Fruit fly (Drosophila melanogaster) whole organism, embryonic: Measurements from ENCODE around the gene mRpL14.

Experiments
- Abd-B ChIP-seq: fragments of 200-800 bp; sonication (Bioruptor generic); optimal IDR thresholded peaks from 2 replicates; lab custom pipeline; 2018; ENCODE audit warnings: missing biosample characterization, mild to moderate bottlenecking, missing genetic modification characterization, moderate library complexity
- CG10543 ChIP-seq: fragments of 200-800 bp; sonication (Bioruptor generic); optimal IDR thresholded peaks from 3 replicates; lab custom pipeline; 2017; ENCODE audit warnings: missing biosample characterization, mild to moderate bottlenecking, missing genetic modification characterization, moderate library complexity
- CG11398 ChIP-seq: fragments of 200-800 bp; sonication (Bioruptor generic); optimal IDR thresholded peaks from 2 replicates; lab custom pipeline; 2016; ENCODE audit warnings: missing biosample characterization, missing genetic modification characterization
- CG11695 ChIP-seq: fragments of 200-800 bp; sonication (Bioruptor generic); IDR thresholded peaks from 3 replicates; pipeline ENCODE4 v1.3.6; 2022; ENCODE audit warnings: missing biosample characterization, missing genetic modification characterization
- CG11696 ChIP-seq: fragments of 200-800 bp; sonication (Bioruptor generic); IDR thresholded peaks from 2 replicates; pipeline ENCODE4 v1.3.6; 2022; ENCODE audit warnings: missing biosample characterization, missing genetic modification characterization
- CG15011 ChIP-seq: fragments of 200-800 bp; sonication (Bioruptor generic); optimal IDR thresholded peaks from 3 replicates; lab custom pipeline; 2018; ENCODE audit warnings: missing biosample characterization, mild to moderate bottlenecking, missing genetic modification characterization
- CG1529 ChIP-seq: fragments of 200-800 bp; sonication (Bioruptor generic); optimal IDR thresholded peaks from 3 replicates; lab custom pipeline; 2018; ENCODE audit warnings: missing biosample characterization, missing genetic modification characterization
- CG15514 ChIP-seq: fragments of 200-800 bp; sonication (Bioruptor generic); optimal IDR thresholded peaks from 3 replicates; lab custom pipeline; 2017; ENCODE audit warnings: missing biosample characterization, missing genetic modification characterization, mild to moderate bottlenecking, moderate library complexity, missing genetic modification reagents
- CG15696 ChIP-seq: fragments of 200-800 bp; sonication (Bioruptor generic); optimal IDR thresholded peaks from 2 replicates; lab custom pipeline; 2019; ENCODE audit warnings: missing biosample characterization, mild to moderate bottlenecking, missing genetic modification characterization, moderate library complexity
- CG30431 ChIP-seq: fragments of 200-800 bp; sonication (Bioruptor generic); optimal IDR thresholded peaks from 2 replicates; lab custom pipeline; 2017; ENCODE audit warnings: missing biosample characterization, missing genetic modification characterization
- CG33557 ChIP-seq: fragments of 200-800 bp; sonication (Bioruptor generic); optimal IDR thresholded peaks from 2 replicates; lab custom pipeline; 2019; ENCODE audit warnings: missing biosample characterization, mild to moderate bottlenecking, missing genetic modification characterization, moderate library complexity
- CG4360 ChIP-seq: fragments of 200-800 bp; sonication (Bioruptor generic); IDR thresholded peaks from 2 replicates; pipeline ENCODE4 v1.3.6; 2022; ENCODE audit warnings: missing biosample characterization, missing genetic modification characterization
- CG43689 ChIP-seq: fragments of 200-800 bp; sonication (Bioruptor generic); IDR thresholded peaks from 2 replicates; pipeline ENCODE4 v1.3.6; 2022; ENCODE audit warnings: missing biosample characterization, missing genetic modification characterization
- CG6175 ChIP-seq: fragments of 200-800 bp; sonication (Bioruptor generic); IDR thresholded peaks from 3 replicates; pipeline ENCODE4 v1.3.6; 2022; ENCODE audit warnings: missing biosample characterization, missing genetic modification characterization
- CG6683 ChIP-seq: fragments of 200-800 bp; sonication (Bioruptor generic); optimal IDR thresholded peaks from 2 replicates; lab custom pipeline; 2017; ENCODE audit warnings: missing biosample characterization, mild to moderate bottlenecking, missing genetic modification characterization, missing genetic modification reagents
- CG7928 ChIP-seq: fragments of 200-800 bp; sonication (Bioruptor generic); optimal IDR thresholded peaks from 2 replicates; lab custom pipeline; 2017; ENCODE audit warnings: missing biosample characterization, mild to moderate bottlenecking, missing genetic modification characterization
- CG8089 ChIP-seq: fragments of 200-800 bp; sonication (Bioruptor generic); optimal IDR thresholded peaks from 3 replicates; lab custom pipeline; 2016; ENCODE audit warnings: missing biosample characterization, missing genetic modification characterization
- CG8924 ChIP-seq: fragments of 200-800 bp; optimal IDR thresholded peaks from 3 replicates; lab custom pipeline; 2019; ENCODE audit warnings: missing biosample characterization, mild to moderate bottlenecking, missing genetic modification characterization, moderate library complexity
- CG9215 ChIP-seq: fragments of 200-800 bp; sonication (Bioruptor generic); IDR thresholded peaks from 2 replicates; pipeline ENCODE4 v1.3.6; 2022; ENCODE audit warnings: missing biosample characterization, missing genetic modification characterization
- CG9797 ChIP-seq: fragments of 200-800 bp; sonication (Bioruptor generic); optimal IDR thresholded peaks from 3 replicates; lab custom pipeline; 2018; ENCODE audit warnings: missing biosample characterization, mild to moderate bottlenecking, missing genetic modification characterization
- Dfd ChIP-seq, 2 experiments: fragments of >200 bp; optimal IDR thresholded peaks; 2 replicates each; lab custom pipeline; 2017; ENCODE audit warnings: missing biosample characterization in 2 of 2, missing genetic modification characterization in 2 of 2
- Fer1 ChIP-seq: fragments of 200-800 bp; sonication (Bioruptor generic); optimal IDR thresholded peaks from 2 replicates; lab custom pipeline; 2017; ENCODE audit warnings: missing biosample characterization, mild to moderate bottlenecking, missing genetic modification characterization
- GATAe ChIP-seq: fragments of 200-800 bp; sonication (Bioruptor generic); conservative IDR thresholded peaks from 2 replicates; pipeline ENCODE4 v1.3.6; 2022; ENCODE audit warnings: missing biosample characterization, missing genetic modification characterization
- Hmx ChIP-seq: fragments of 200-800 bp; sonication (Bioruptor generic); optimal IDR thresholded peaks from 2 replicates; lab custom pipeline; 2016; ENCODE audit warnings: missing biosample characterization, missing genetic modification characterization
- Hr78 ChIP-seq, 2 experiments: fragments of 200-800 bp in 1 of 2; fragments of >200 bp in 1 of 2; sonication (Bioruptor generic) in 1 of 2; optimal IDR thresholded peaks; 2 replicates each; lab custom pipeline; 2017 to 2019; ENCODE audit warnings: missing biosample characterization in 2 of 2, missing genetic modification characterization in 2 of 2, mild to moderate bottlenecking in 1 of 2, moderate library complexity in 1 of 2
- Lim3 ChIP-seq: fragments of 200-800 bp; sonication (Bioruptor generic); IDR thresholded peaks from 2 replicates; pipeline ENCODE4 v1.3.6; 2022; ENCODE audit warnings: missing biosample characterization, missing genetic modification characterization
- NFAT ChIP-seq: fragments of 200-800 bp; sonication (Bioruptor generic); IDR thresholded peaks from 2 replicates; pipeline ENCODE4 v1.3.6; 2022; ENCODE audit warnings: missing biosample characterization, missing genetic modification characterization
- Optix ChIP-seq: fragments of 200-800 bp; sonication (Bioruptor generic); IDR thresholded peaks from 3 replicates; pipeline ENCODE4 v1.3.6; 2022; ENCODE audit warnings: missing biosample characterization, missing genetic modification characterization
- Sox100B ChIP-seq: fragments of 200-800 bp; sonication (Bioruptor generic); optimal IDR thresholded peaks from 3 replicates; lab custom pipeline; 2018; ENCODE audit warnings: missing biosample characterization, mild to moderate bottlenecking, missing genetic modification characterization
- Spps ChIP-seq: fragments of 200-800 bp; sonication (Bioruptor generic); optimal IDR thresholded peaks from 2 replicates; lab custom pipeline; 2018; ENCODE audit warnings: missing biosample characterization, mild to moderate bottlenecking, missing genetic modification characterization
- al ChIP-seq: fragments of 200-800 bp; sonication (Bioruptor generic); IDR thresholded peaks from 2 replicates; pipeline ENCODE4 v1.3.6; 2022; ENCODE audit warnings: missing biosample characterization, missing genetic modification characterization
- bsh ChIP-seq, 2 experiments: fragments of 200-800 bp; sonication (Bioruptor generic); optimal IDR thresholded peaks; 2 replicates each; lab custom pipeline; 2017 to 2018; ENCODE audit warnings: mild to moderate bottlenecking in 2 of 2, missing biosample characterization in 2 of 2, missing genetic modification characterization in 2 of 2, moderate library complexity in 1 of 2
- caup ChIP-seq: fragments of 200-800 bp; sonication (Bioruptor generic); optimal IDR thresholded peaks from 3 replicates; lab custom pipeline; 2017; ENCODE audit warnings: missing biosample characterization, mild to moderate bottlenecking, missing genetic modification characterization, moderate library complexity; ENCODE audit not compliant: severe bottlenecking
- crc ChIP-seq: fragments of 200-800 bp; sonication (Bioruptor generic); optimal IDR thresholded peaks from 2 replicates; lab custom pipeline; 2016; ENCODE audit warnings: missing biosample characterization, missing genetic modification characterization
- crp ChIP-seq, 2 experiments: fragments of 200-800 bp; sonication (Bioruptor generic); optimal IDR thresholded peaks; 2 replicates in 1 of 2; 3 replicates in 1 of 2; lab custom pipeline; 2017; ENCODE audit warnings: missing biosample characterization in 2 of 2, missing genetic modification characterization in 2 of 2, mild to moderate bottlenecking in 1 of 2, moderate library complexity in 1 of 2
- dpn ChIP-seq, 2 experiments: fragments of 200-800 bp; sonication (Bioruptor generic); optimal IDR thresholded peaks; 3 replicates each; lab custom pipeline; 2016; ENCODE audit warnings: missing biosample characterization in 2 of 2, missing genetic modification characterization in 2 of 2
- esg ChIP-seq: fragments of 200-800 bp; sonication (Bioruptor generic); conservative IDR thresholded peaks from 2 replicates; pipeline ENCODE4 v1.3.6; 2022; ENCODE audit warnings: missing biosample characterization, missing genetic modification characterization
- fd64A ChIP-seq: fragments of 200-800 bp; sonication (Bioruptor generic); optimal IDR thresholded peaks from 3 replicates; lab custom pipeline; 2018; ENCODE audit warnings: missing biosample characterization, mild to moderate bottlenecking, missing genetic modification characterization
- gcm ChIP-seq: fragments of 200-800 bp; sonication (Bioruptor generic); optimal IDR thresholded peaks from 2 replicates; lab custom pipeline; 2019; ENCODE audit warnings: missing biosample characterization, mild to moderate bottlenecking, missing genetic modification characterization, moderate library complexity
- h ChIP-seq: fragments of >200 bp; optimal IDR thresholded peaks from 2 replicates; lab custom pipeline; 2017
- her ChIP-seq: fragments of 200-800 bp; sonication (Bioruptor generic); optimal IDR thresholded peaks from 2 replicates; lab custom pipeline; 2016; ENCODE audit warnings: missing biosample characterization, missing genetic modification characterization
- jing ChIP-seq: fragments of 200-800 bp; sonication (Bioruptor generic); optimal IDR thresholded peaks from 2 replicates; lab custom pipeline; 2018; ENCODE audit warnings: missing biosample characterization, mild to moderate bottlenecking, missing genetic modification characterization
- onecut ChIP-seq: fragments of 200-800 bp; sonication (Bioruptor generic); IDR thresholded peaks from 2 replicates; pipeline ENCODE4 v1.3.6; 2022; ENCODE audit warnings: missing biosample characterization, missing genetic modification characterization
- phol ChIP-seq: fragments of 200-800 bp; sonication (Bioruptor generic); optimal IDR thresholded peaks from 3 replicates; lab custom pipeline; 2018; ENCODE audit warnings: missing biosample characterization, mild to moderate bottlenecking, missing genetic modification characterization, moderate library complexity
- pum ChIP-seq: fragments of 200-800 bp; sonication (Bioruptor generic); optimal IDR thresholded peaks from 2 replicates; lab custom pipeline; 2016; ENCODE audit warnings: missing biosample characterization, missing genetic modification characterization
- ttk ChIP-seq: fragments of 200-800 bp; sonication (Bioruptor generic); IDR thresholded peaks from 2 replicates; pipeline ENCODE4 v2.1.2; 2022; ENCODE audit warnings: missing biosample characterization, missing genetic modification characterization
- tup ChIP-seq: fragments of 200-800 bp; sonication (Bioruptor generic); optimal IDR thresholded peaks from 2 replicates; lab custom pipeline; 2016; ENCODE audit warnings: missing biosample characterization, mild to moderate bottlenecking, missing genetic modification characterization, moderate library complexity
- zf30C ChIP-seq: fragments of 200-800 bp; sonication (Bioruptor generic); optimal IDR thresholded peaks from 3 replicates; lab custom pipeline; 2018; ENCODE audit warnings: missing biosample characterization, mild to moderate bottlenecking, missing genetic modification characterization

The mRpL14 gene

DNA sequence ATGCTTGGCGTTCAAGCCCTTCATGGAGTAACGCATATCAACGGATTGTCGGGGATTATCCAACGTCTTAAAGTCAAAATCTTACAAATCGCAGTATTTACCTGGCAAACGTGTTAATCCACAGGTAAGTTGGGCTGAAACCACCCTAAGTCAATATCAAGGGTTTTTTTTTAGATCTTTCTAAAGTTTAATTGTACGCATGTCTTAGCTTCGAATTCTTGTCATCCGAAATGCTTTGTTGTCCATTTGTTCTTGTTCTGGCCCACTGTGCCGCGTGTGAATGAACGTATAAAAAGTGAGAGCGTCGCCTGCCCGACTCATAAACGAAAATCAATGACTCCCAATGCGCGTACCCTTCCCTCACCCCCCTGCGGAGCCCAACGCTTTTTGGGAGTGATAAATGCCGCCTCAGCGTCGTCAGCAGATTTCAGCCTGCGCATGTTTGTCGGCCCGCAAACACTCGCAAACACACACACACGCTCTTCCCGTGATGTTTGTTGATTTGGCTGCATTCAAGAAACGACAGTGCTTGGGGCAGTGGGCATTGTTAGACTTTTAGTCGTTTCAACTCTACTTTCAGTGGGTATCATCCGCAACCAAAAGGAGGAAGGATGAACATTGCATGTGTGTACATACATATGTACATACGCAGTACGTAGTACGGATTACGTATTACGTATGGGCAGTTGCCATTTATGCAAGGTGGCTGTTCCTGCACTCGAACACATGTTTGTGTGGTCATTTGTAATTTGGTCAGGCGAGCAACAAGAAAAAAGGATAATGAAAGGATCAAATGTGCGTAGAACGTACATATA is 48.0 kb downstream of the mRpL14 start (continued):
- TF ChIP-seq crp (GFP tag; optimal IDR thresholded peaks at IDR 0.05; lab: Kevin White, UChicago) (peak in 1 of 2 experiments; percentile 60), crc (GFP tag; lab: Kevin White, UChicago) (peak; percentile 94), CG11696 (GFP tag; lab: Robert Waterston, UW) (peak; percentile 51; the same call in 1 of the 2 replicates), CG6175 (GFP tag; lab: Robert Waterston, UW) (no peak; the same call in 2 of the 3 replicates), onecut (GFP tag; lab: Robert Waterston, UW) (peak; percentile 90), CG33557 (GFP tag; lab: Kevin White, UChicago) (peak; percentile 91), CG10543 (GFP tag; lab: Kevin White, UChicago) (peak; percentile 92), gcm (GFP tag; lab: Kevin White, UChicago) (peak; percentile 89), h (lab: Kevin White, UChicago) (no peak), zf30C (GFP tag; lab: Kevin White, UChicago) (no peak), caup (GFP tag; lab: Kevin White, UChicago) (peak; percentile 92), Abd-B (GFP tag; lab: Kevin White, UChicago) (peak; percentile 94), CG1529 (peak; percentile 94), NFAT (GFP tag; lab: Robert Waterston, UW) (peak; percentile 55; the same call in 1 of the 2 replicates), Hr78 (GFP tag; optimal IDR thresholded peaks at IDR 0.05; lab: Kevin White, UChicago) (peak in 1 of 2 experiments; percentile 87), her (GFP tag; lab: Kevin White, UChicago) (peak; percentile 93), ttk (GFP tag; lab: Robert Waterston, UW) (peak; percentile 64), pum (GFP tag; lab: Kevin White, UChicago) (peak; percentile 94), CG43689 (peak; percentile 71), CG8924 (tag; lab: Kevin White, UChicago) (peak; percentile 96), CG8089 (peak; percentile 95), CG9215 (GFP tag; lab: Robert Waterston, UW) (peak; percentile 85), esg (GFP tag; lab: Robert Waterston, UW) (peak; percentile 82), tup (peak; percentile 58), jing (GFP tag; lab: Kevin White, UChicago) (peak; percentile 87), Fer1 (peak; percentile 94), GATAe (GFP tag; lab: Robert Waterston, UW) (no peak), CG7928 (GFP tag; lab: Kevin White, UChicago) (peak; percentile 66), Hmx (GFP tag; lab: Kevin White, UChicago) (peak; percentile 84), Sox100B (GFP tag; lab: Kevin White, UChicago) (peak; percentile 97), CG6683 (GFP tag; lab: Kevin White, UChicago) (peak; percentile 79), Spps (tag; lab: Kevin White, UChicago) (peak; percentile 83), CG9797 (peak; percentile 45), Dfd (GFP tag; optimal IDR thresholded peaks at IDR 0.05; lab: Kevin White, UChicago) (no peak), al (GFP tag; lab: Robert Waterston, UW) (peak; percentile 69), Optix (GFP tag; lab: Robert Waterston, UW) (peak; percentile 74), CG15696 (tag; lab: Kevin White, UChicago) (peak; percentile 89), dpn (GFP tag; optimal IDR thresholded peaks at IDR 0.05; lab: Kevin White, UChicago) (peak; percentile 95), CG30431 (GFP tag; lab: Kevin White, UChicago) (peak; percentile 95), fd64A (GFP tag; lab: Kevin White, UChicago) (peak; percentile 87), bsh (GFP tag; optimal IDR thresholded peaks at IDR 0.05; lab: Kevin White, UChicago) (peak; percentile 90 to 91), CG15514 (GFP tag; lab: Kevin White, UChicago) (peak; percentile 74), CG4360 (GFP tag; lab: Robert Waterston, UW) (no peak), Lim3 (GFP tag; lab: Robert Waterston, UW) (no peak), CG15011 (GFP tag; lab: Kevin White, UChicago) (peak; percentile 93), phol (tag; lab: Kevin White, UChicago) (peak; percentile 96), CG11695 (GFP tag; lab: Robert Waterston, UW) (peak; percentile 87), CG11398 (GFP tag; lab: Kevin White, UChicago) (peak; percentile 95)
